Worm (Caenorhabditis elegans) whole organism, L4 larva: ENCODE data around the gene lin-42.

ENCODE experiments used
- D1046.2 ChIP-seq: fragments of 200-800 bp; sonication (Bioruptor generic); IDR thresholded peaks from 2 replicates; pipeline ENCODE4 v1.3.6; 2022; ENCODE audit warnings: missing genetic modification characterization, missing compliant biosample characterization
- F10B5.3 ChIP-seq: sonication (generic microtip); optimal IDR thresholded peaks from 2 replicates; lab custom pipeline; 2016; ENCODE audit warnings: mild to moderate bottlenecking, missing genetic modification characterization, missing compliant biosample characterization
- Y105C5A.15 ChIP-seq: fragments of 200-800 bp; sonication (Bioruptor generic); IDR thresholded peaks from 2 replicates; pipeline ENCODE4 v1.3.6; 2022; ENCODE audit warnings: missing genetic modification characterization, missing compliant biosample characterization
- Y48G9A.11 ChIP-seq: fragments of 200-800 bp; sonication (Bioruptor generic); IDR thresholded peaks from 2 replicates; pipeline ENCODE4 v1.3.6; 2022; ENCODE audit warnings: missing genetic modification reagents, missing genetic modification characterization, missing compliant biosample characterization
- Y5F2A.4 ChIP-seq: fragments of 200-800 bp; sonication (Bioruptor generic); optimal IDR thresholded peaks from 2 replicates; lab custom pipeline; 2018; ENCODE audit warnings: mild to moderate bottlenecking, missing genetic modification characterization, missing compliant biosample characterization
- ZK337.2 ChIP-seq: fragments of 200-800 bp; sonication (Bioruptor generic); IDR thresholded peaks from 2 replicates; pipeline ENCODE4 v1.3.6; 2022; ENCODE audit warnings: missing genetic modification reagents, missing genetic modification characterization, missing compliant biosample characterization
- ZK546.5 ChIP-seq, 2 experiments: sonication (generic microtip); optimal IDR thresholded peaks; 2 replicates each; lab custom pipeline; 2017; ENCODE audit warnings: missing biosample characterization in 2 of 2, missing genetic modification characterization in 2 of 2
- aha-1 ChIP-seq: fragments of 150-350 bp; peaks from one replicate; lab custom pipeline; 2014; ENCODE audit warnings: missing biosample characterization, missing genetic modification characterization
- aly-2 ChIP-seq: sonication (generic microtip); optimal IDR thresholded peaks from 2 replicates; lab custom pipeline; 2018; ENCODE audit warnings: missing biosample characterization, missing genetic modification characterization
- ama-1 ChIP-seq: fragments of 150-350 bp; optimal IDR thresholded peaks from 2 replicates; lab custom pipeline; 2014; ENCODE audit warnings: inconsistent platforms, mixed read lengths
- arid-1 ChIP-seq: fragments of 200-800 bp; sonication (Bioruptor generic); conservative IDR thresholded peaks from 2 replicates; pipeline ENCODE4 v1.3.6; 2022; ENCODE audit warnings: missing genetic modification reagents, missing genetic modification characterization, missing compliant biosample characterization
- ceh-32 ChIP-seq: sonication (generic microtip); optimal IDR thresholded peaks from 2 replicates; lab custom pipeline; 2016; ENCODE audit warnings: mild to moderate bottlenecking, missing genetic modification characterization, missing compliant biosample characterization; ENCODE audit not compliant: poor library complexity
- ceh-62 ChIP-seq: sonication (generic microtip); optimal IDR thresholded peaks from 2 replicates; lab custom pipeline; 2017; ENCODE audit warnings: missing biosample characterization, missing genetic modification characterization
- ceh-82 ChIP-seq: sonication (generic microtip); optimal IDR thresholded peaks from 2 replicates; lab custom pipeline; 2017; ENCODE audit warnings: missing biosample characterization, missing genetic modification characterization
- cey-2 ChIP-seq: sonication (generic microtip); optimal IDR thresholded peaks from 3 replicates; lab custom pipeline; 2017; ENCODE audit warnings: missing genetic modification characterization, mild to moderate bottlenecking, missing compliant biosample characterization, antibody characterized with exemption, borderline replicate concordance; ENCODE audit not compliant: insufficient read depth
- daf-12 ChIP-seq: fragments of 150-350 bp; optimal IDR thresholded peaks from 2 replicates; lab custom pipeline; 2014; ENCODE audit warnings: missing biosample characterization, missing genetic modification reagents, missing genetic modification characterization
- dmd-9 ChIP-seq: fragments of 200-800 bp; sonication (Bioruptor generic); IDR thresholded peaks from 2 replicates; pipeline ENCODE4 v1.3.6; 2022; ENCODE audit warnings: missing genetic modification reagents, missing genetic modification characterization, missing compliant biosample characterization
- dve-1 ChIP-seq: sonication (generic microtip); optimal IDR thresholded peaks from 2 replicates; lab custom pipeline; 2017; ENCODE audit warnings: antibody characterized with exemption, mild to moderate bottlenecking, missing genetic modification characterization, missing compliant biosample characterization; ENCODE audit not compliant: insufficient read depth
- egl-43 ChIP-seq: fragments of 200-800 bp; sonication (Bioruptor generic); IDR thresholded peaks from 2 replicates; pipeline ENCODE4 v1.3.6; 2022; ENCODE audit warnings: missing genetic modification reagents, missing genetic modification characterization, missing compliant biosample characterization
- fkh-10 ChIP-seq: fragments of 150-350 bp; optimal IDR thresholded peaks from 2 replicates; lab custom pipeline; 2014; ENCODE audit warnings: missing biosample characterization, missing genetic modification reagents, missing genetic modification characterization
- hlh-11 ChIP-seq: fragments of 200-800 bp; sonication (Bioruptor generic); optimal IDR thresholded peaks from 2 replicates; lab custom pipeline; 2018; ENCODE audit warnings: mild to moderate bottlenecking, missing genetic modification characterization, missing compliant biosample characterization
- hmg-1.1 ChIP-seq: fragments of 200-800 bp; sonication (Bioruptor generic); IDR thresholded peaks from 2 replicates; pipeline ENCODE4 v1.3.6; 2022; ENCODE audit warnings: missing genetic modification reagents, missing genetic modification characterization, missing compliant biosample characterization
- lin-1 ChIP-seq: fragments of 200-800 bp; sonication (Bioruptor generic); IDR thresholded peaks from 2 replicates; pipeline ENCODE4 v1.3.6; 2022; ENCODE audit warnings: missing genetic modification reagents, missing genetic modification characterization, missing compliant biosample characterization
- lin-29 ChIP-seq: fragments of 200-800 bp; sonication (Bioruptor generic); IDR thresholded peaks from 2 replicates; pipeline ENCODE4 v1.3.6; 2022; ENCODE audit warnings: missing genetic modification reagents, missing genetic modification characterization, missing compliant biosample characterization
- nhr-111 ChIP-seq: fragments of 200-800 bp; sonication (Bioruptor generic); optimal IDR thresholded peaks from 2 replicates; lab custom pipeline; 2018; ENCODE audit warnings: mild to moderate bottlenecking, missing genetic modification characterization, missing compliant biosample characterization
- nhr-25 ChIP-seq: sonication (generic microtip); optimal IDR thresholded peaks from 2 replicates; lab custom pipeline; 2017; ENCODE audit warnings: missing genetic modification characterization, mild to moderate bottlenecking, missing compliant biosample characterization, antibody characterized with exemption, moderate library complexity, borderline replicate concordance; ENCODE audit not compliant: insufficient read depth
- nhr-28 ChIP-seq: fragments of 150-350 bp; optimal IDR thresholded peaks from 2 replicates; lab custom pipeline; 2014; ENCODE audit warnings: missing biosample characterization, missing genetic modification characterization
- nhr-41 ChIP-seq: fragments of 200-800 bp; sonication (Bioruptor generic); IDR thresholded peaks from 2 replicates; pipeline ENCODE4 v1.3.6; 2022; ENCODE audit warnings: missing genetic modification reagents, missing genetic modification characterization, missing compliant biosample characterization
- nhr-76 ChIP-seq: fragments of 150-350 bp; optimal IDR thresholded peaks from 2 replicates; lab custom pipeline; 2014; ENCODE audit warnings: missing biosample characterization, missing genetic modification characterization
- pha-4 ChIP-seq, 2 experiments: fragments of 150-350 bp in 1 of 2; fragments of 200-800 bp in 1 of 2; sonication (Bioruptor generic) in 1 of 2; IDR thresholded peaks in 1 of 2; optimal IDR thresholded peaks in 1 of 2; 2 replicates each; pipeline versions ENCODE4 v1.3.6 to Lab custom; 2014 to 2022; ENCODE audit warnings: missing genetic modification characterization in 2 of 2, missing genetic modification reagents in 2 of 2, missing biosample characterization in 1 of 2, missing compliant biosample characterization in 1 of 2
- pqm-1 ChIP-seq: sonication (generic microtip); optimal IDR thresholded peaks from 2 replicates; lab custom pipeline; 2017; ENCODE audit warnings: missing biosample characterization, missing genetic modification characterization
- sdz-12 ChIP-seq: fragments of 200-800 bp; sonication (Bioruptor generic); optimal IDR thresholded peaks from 2 replicates; lab custom pipeline; 2018; ENCODE audit warnings: mild to moderate bottlenecking, missing genetic modification characterization, missing compliant biosample characterization
- skn-1 ChIP-seq: fragments of 150-350 bp; optimal IDR thresholded peaks from 2 replicates; lab custom pipeline; 2014; ENCODE audit warnings: missing biosample characterization, missing genetic modification characterization
- snpc-4 ChIP-seq: fragments of 150-350 bp; optimal IDR thresholded peaks from 2 replicates; lab custom pipeline; 2014; ENCODE audit warnings: missing biosample characterization, missing genetic modification characterization
- tag-97 ChIP-seq: fragments of 200-800 bp; sonication (Bioruptor generic); IDR thresholded peaks from 2 replicates; pipeline ENCODE4 v1.3.6; 2022; ENCODE audit warnings: missing genetic modification characterization, missing compliant biosample characterization
- unc-130 ChIP-seq: sonication (generic microtip); optimal IDR thresholded peaks from 2 replicates; lab custom pipeline; 2016; ENCODE audit warnings: missing genetic modification reagents, missing genetic modification characterization, missing compliant biosample characterization
- unc-62 ChIP-seq, 3 experiments: fragments of 150-350 bp in 1 of 3; sonication (generic microtip); optimal IDR thresholded peaks in 2 of 3; peaks in 1 of 3; 1 replicate in 1 of 3; 2 replicates in 2 of 3; lab custom pipeline; 2014 to 2017; ENCODE audit warnings: missing biosample characterization in 3 of 3, missing genetic modification characterization in 3 of 3, missing genetic modification reagents in 3 of 3, missing genotype in 1 of 3
- zag-1 ChIP-seq: fragments of 150-350 bp; optimal IDR thresholded peaks from 2 replicates; lab custom pipeline; 2014; ENCODE audit warnings: missing biosample characterization, missing genetic modification characterization
- zfp-2 ChIP-seq: sonication (generic microtip); optimal IDR thresholded peaks from 2 replicates; lab custom pipeline; 2016; ENCODE audit warnings: mild to moderate bottlenecking, missing genetic modification characterization, missing compliant biosample characterization
- zip-2 ChIP-seq: fragments of 150-350 bp; optimal IDR thresholded peaks from 2 replicates; lab custom pipeline; 2014; ENCODE audit warnings: missing biosample characterization, missing genetic modification characterization
- ztf-11 ChIP-seq: fragments of 150-350 bp; optimal IDR thresholded peaks from 2 replicates; lab custom pipeline; 2014; ENCODE audit warnings: missing biosample characterization, missing genetic modification characterization

lin-42 gene

DNA sequence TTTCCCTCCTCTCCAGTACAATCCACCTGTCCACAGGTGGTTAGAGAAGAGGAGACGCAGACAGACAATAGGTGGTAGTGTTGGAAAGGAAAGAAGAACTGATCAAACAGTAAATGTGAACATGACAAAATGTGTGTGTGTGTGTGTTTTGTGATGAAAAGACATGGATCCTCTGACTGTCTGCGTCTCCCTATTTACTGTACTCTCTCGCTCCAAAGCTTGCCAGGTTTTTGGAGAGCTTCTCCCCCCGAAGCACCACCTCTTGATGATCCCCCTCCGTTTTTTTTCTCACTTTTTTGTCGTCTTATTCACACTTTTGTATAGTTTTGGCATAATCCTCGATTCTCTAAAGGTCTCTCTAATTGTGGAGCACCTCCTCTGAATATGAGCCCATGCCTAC lies 34.9 kb downstream of the lin-42 start:
- TF ChIP-seq nhr-28 (tag; lab: Kevin White, UChicago): peak; percentile 8
- no peak for TF ChIP-seq ceh-82 (tag; lab: Kevin White, UChicago)
- peak; percentile 33 for TF ChIP-seq hlh-11 (tag; lab: Kevin White, UChicago)
- no peak for TF ChIP-seq Y105C5A.15 (GFP tag; lab: Robert Waterston, UW)
- TF ChIP-seq pha-4 (GFP tag; IDR thresholded peaks at IDR 0.05; lab: Robert Waterston, UW): no peak
- peak; percentile 33 for TF ChIP-seq pha-4 (tag; optimal IDR thresholded peaks at IDR 0.05; lab: Kevin White, UChicago)
- 0 out of 2 replicates have a peak, but pooled peaks have one; percentile 17 for TF ChIP-seq hmg-1.1
- TF ChIP-seq ztf-11: no peak

DNA sequence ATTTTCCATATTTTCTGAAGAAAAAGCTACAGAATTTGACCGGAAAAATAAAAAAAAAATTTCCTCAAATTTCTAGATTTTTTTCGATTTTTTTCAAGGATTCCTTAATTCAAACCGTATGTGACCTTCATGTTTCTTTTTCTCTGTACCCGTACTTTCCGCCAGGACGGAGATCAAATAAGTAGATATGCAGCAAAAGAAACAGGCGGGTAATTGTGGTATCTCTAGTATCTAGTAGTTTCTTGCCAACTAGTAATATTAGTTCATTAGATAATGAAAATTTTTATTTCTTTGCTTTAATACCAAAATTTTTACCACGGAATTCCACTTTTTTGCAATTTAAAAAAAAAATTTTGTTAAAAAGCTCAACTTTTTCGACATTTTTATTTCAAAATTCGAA lies 37.5 kb downstream of the lin-42 start:
- TF ChIP-seq zip-2 (tag; lab: Kevin White, UChicago): no peak
- no peak for TF ChIP-seq egl-43 (GFP tag; lab: Robert Waterston, UW)
- TF ChIP-seq F10B5.3 (tag; lab: Kevin White, UChicago): no peak
- TF ChIP-seq dmd-9 (GFP tag; lab: Robert Waterston, UW): no peak
- TF ChIP-seq nhr-111: no peak
- TF ChIP-seq pqm-1 (tag; lab: Kevin White, UChicago): no peak
- no peak for TF ChIP-seq skn-1 (tag; lab: Kevin White, UChicago)
- TF ChIP-seq zag-1: no peak
- no peak for TF ChIP-seq D1046.2 (GFP tag; lab: Robert Waterston, UW)
- no peak for TF ChIP-seq fkh-10 (GFP tag; lab: Kevin White, UChicago)
- no peak for TF ChIP-seq tag-97 (GFP tag; lab: Robert Waterston, UW)
- no peak for TF ChIP-seq cey-2
- no peak for TF ChIP-seq daf-12 (tag; lab: Kevin White, UChicago)
- no peak for TF ChIP-seq lin-1 (GFP tag; lab: Robert Waterston, UW)
- TF ChIP-seq nhr-76 (tag; lab: Kevin White, UChicago): no peak
- no peak for TF ChIP-seq nhr-25 (tag; lab: Kevin White, UChicago)
- no peak for TF ChIP-seq Y48G9A.11 (GFP tag; lab: Robert Waterston, UW)
- no peak for TF ChIP-seq snpc-4 (tag; lab: Kevin White, UChicago)
- no peak for TF ChIP-seq sdz-12 (GFP tag; lab: Kevin White, UChicago)
- no peak for TF ChIP-seq zfp-2 (tag; lab: Kevin White, UChicago)

DNA sequence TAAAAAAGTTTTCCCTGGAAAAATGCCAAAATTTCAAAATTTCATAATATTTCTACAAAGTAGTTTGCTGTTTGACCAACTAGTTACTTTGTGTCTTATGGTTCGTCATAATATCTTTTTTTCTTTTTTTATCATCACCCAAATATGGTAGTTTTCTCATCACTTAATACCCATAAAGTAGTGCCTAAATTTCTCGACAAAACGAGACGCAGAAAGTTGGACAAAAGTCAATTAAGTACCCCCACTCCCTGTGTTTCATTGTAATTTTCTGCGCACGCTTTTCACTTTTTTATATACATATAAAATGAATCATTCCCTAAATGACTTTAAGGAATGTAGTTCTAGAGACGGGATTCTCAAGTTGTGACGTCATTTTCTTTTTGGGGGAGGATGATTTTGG lies 48.6 kb downstream of the lin-42 start:
- TF ChIP-seq unc-62 (GFP tag; optimal IDR thresholded peaks at IDR 0.05 in 1 of 2; lab: Kevin White, UChicago) (peak in 1 of 2 experiments; percentile 88), unc-62 (tag; optimal IDR thresholded peaks at IDR 0.05; lab: Kevin White, UChicago) (no peak), arid-1 (GFP tag; lab: Robert Waterston, UW) (no peak), fkh-10 (GFP tag; lab: Kevin White, UChicago) (peak; percentile 16)

DNA sequence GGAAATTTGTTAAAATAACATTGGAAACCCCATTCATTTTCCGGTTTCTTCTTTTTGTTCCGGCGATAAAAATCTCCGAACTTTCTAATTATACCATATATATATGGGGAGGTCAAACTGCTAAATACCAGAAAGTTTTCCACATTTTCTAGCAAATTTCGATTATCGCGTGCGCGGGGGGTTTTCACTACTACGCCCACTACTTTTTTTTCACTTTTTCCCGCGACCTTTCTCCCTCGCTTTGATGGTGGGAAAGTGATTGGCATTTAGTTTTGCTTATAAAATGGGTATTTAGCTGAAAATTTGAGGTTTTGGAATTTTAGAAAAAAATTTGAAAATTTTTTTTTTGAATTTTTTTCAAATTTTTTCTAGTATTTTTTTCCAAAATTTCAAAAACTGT lies 52.2 kb downstream of the lin-42 start:
- TF ChIP-seq unc-130 (no peak), lin-29 (GFP tag; lab: Robert Waterston, UW) (no peak), aha-1 (tag; lab: Kevin White, UChicago) (no peak), ama-1 (lab: Kevin White, UChicago) (no peak), snpc-4 (tag; lab: Kevin White, UChicago) (no peak), ceh-62 (no peak), ZK337.2 (GFP tag; lab: Robert Waterston, UW) (no peak), skn-1 (tag; lab: Kevin White, UChicago) (no peak), aly-2 (no peak), hlh-11 (tag; lab: Kevin White, UChicago) (no peak), dve-1 (tag; lab: Kevin White, UChicago) (no peak), ZK546.5 (tag; optimal IDR thresholded peaks at IDR 0.05; lab: Kevin White, UChicago) (no peak), ceh-32 (tag; lab: Kevin White, UChicago) (no peak), pqm-1 (tag; lab: Kevin White, UChicago) (no peak), Y5F2A.4 (GFP tag; lab: Kevin White, UChicago) (no peak), cey-2 (no peak), nhr-41 (GFP tag; lab: Robert Waterston, UW) (no peak)
